Worm (Caenorhabditis elegans) whole organism, L4/young adult: ENCODE measurements around the gene algn-1.

Experiments
- W03F9.2 ChIP-seq: fragments of 150-350 bp; optimal IDR thresholded peaks from 2 replicates; lab custom pipeline; 2014; ENCODE audit warnings: missing biosample characterization, missing genetic modification characterization
- him-1 ChIP-seq: sonication (generic microtip); optimal IDR thresholded peaks from 2 replicates; lab custom pipeline; 2016; ENCODE audit warnings: missing genotype, missing genetic modification reagents, missing genetic modification characterization, missing compliant biosample characterization

DNA sequence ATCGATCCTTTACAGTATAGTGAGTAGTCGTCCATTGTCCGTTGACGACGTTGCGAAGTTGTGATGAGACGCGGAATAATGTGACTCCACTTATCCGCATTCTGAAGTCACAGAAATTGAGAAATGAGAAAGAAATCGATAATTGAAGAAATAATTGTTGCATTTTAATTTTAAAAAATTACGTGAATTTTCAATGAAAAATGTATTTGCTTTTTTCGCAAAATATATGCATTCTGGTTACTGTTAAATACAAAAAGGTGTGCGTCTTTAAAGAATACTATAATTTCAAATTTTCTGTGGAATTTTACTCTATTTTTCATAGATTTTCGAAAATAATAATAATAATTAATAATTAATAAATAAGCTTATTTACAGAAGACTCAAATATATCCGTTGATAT lies 13.1 kb upstream of the algn-1 start, which contains the start of gene let-721:
- TF ChIP-seq W03F9.2 (tag; lab: Kevin White, UChicago) (no peak), him-1 (tag; lab: Kevin White, UChicago) (no peak)
